Fruit fly (Drosophila melanogaster) whole organism, embryonic: ENCODE measurements around the gene CG7514.

ENCODE experiments used
- Adf1 ChIP-seq: fragments of 200-800 bp; sonication (Bioruptor generic); IDR thresholded peaks from 2 replicates; pipeline ENCODE4 v1.3.6; 2022; ENCODE audit warnings: missing biosample characterization, missing genetic modification characterization
- Antp ChIP-seq: fragments of 200-800 bp; sonication (Bioruptor generic); optimal IDR thresholded peaks from 3 replicates; lab custom pipeline; 2016; ENCODE audit warnings: missing biosample characterization, missing genetic modification characterization
- Bdp1 ChIP-seq: fragments of 200-800 bp; sonication (Bioruptor generic); optimal IDR thresholded peaks from 3 replicates; lab custom pipeline; 2016; ENCODE audit warnings: missing biosample characterization, missing genetic modification characterization
- CG10543 ChIP-seq: fragments of 200-800 bp; sonication (Bioruptor generic); optimal IDR thresholded peaks from 3 replicates; lab custom pipeline; 2017; ENCODE audit warnings: missing biosample characterization, mild to moderate bottlenecking, missing genetic modification characterization, moderate library complexity
- CG14860 ChIP-seq: fragments of 200-800 bp; sonication (Bioruptor generic); IDR thresholded peaks from 3 replicates; pipeline ENCODE4 v1.3.6; 2022; ENCODE audit warnings: missing biosample characterization, missing genetic modification characterization; ENCODE audit not compliant: partially characterized antibody
- CG15011 ChIP-seq: fragments of 200-800 bp; sonication (Bioruptor generic); optimal IDR thresholded peaks from 3 replicates; lab custom pipeline; 2018; ENCODE audit warnings: missing biosample characterization, mild to moderate bottlenecking, missing genetic modification characterization
- CG1529 ChIP-seq: fragments of 200-800 bp; sonication (Bioruptor generic); optimal IDR thresholded peaks from 3 replicates; lab custom pipeline; 2018; ENCODE audit warnings: missing biosample characterization, missing genetic modification characterization
- CG1602 ChIP-seq: fragments of 200-800 bp; sonication (Bioruptor generic); optimal IDR thresholded peaks from 3 replicates; lab custom pipeline; 2016; ENCODE audit warnings: missing biosample characterization, missing genetic modification characterization
- CG16779 ChIP-seq: fragments of 200-800 bp; sonication (Bioruptor generic); IDR thresholded peaks from 2 replicates; pipeline ENCODE4 v1.3.6; 2022; ENCODE audit warnings: missing biosample characterization, missing genetic modification characterization
- CG17359 ChIP-seq: fragments of 200-800 bp; sonication (Bioruptor generic); optimal IDR thresholded peaks from 3 replicates; lab custom pipeline; 2018; ENCODE audit warnings: missing biosample characterization, mild to moderate bottlenecking, missing genetic modification characterization, moderate library complexity
- CG17361 ChIP-seq: fragments of 200-800 bp; sonication (Bioruptor generic); IDR thresholded peaks from 3 replicates; pipeline ENCODE4 v1.3.6; 2022; ENCODE audit warnings: missing biosample characterization, missing genetic modification characterization
- CG18011 ChIP-seq: fragments of 200-800 bp; sonication (Bioruptor generic); optimal IDR thresholded peaks from 2 replicates; lab custom pipeline; 2017; ENCODE audit warnings: missing biosample characterization, missing genetic modification characterization, mild to moderate bottlenecking, moderate library complexity, missing genotype
- CG2116 ChIP-seq: fragments of 200-800 bp; sonication (Bioruptor generic); optimal IDR thresholded peaks from 3 replicates; lab custom pipeline; 2018; ENCODE audit warnings: missing biosample characterization, mild to moderate bottlenecking, missing genetic modification characterization
- CG2712 ChIP-seq: fragments of 200-800 bp; optimal IDR thresholded peaks from 3 replicates; lab custom pipeline; 2019; ENCODE audit warnings: missing biosample characterization, mild to moderate bottlenecking, missing genetic modification characterization, moderate library complexity
- CG2889 ChIP-seq: fragments of 200-800 bp; sonication (Bioruptor generic); IDR thresholded peaks from 3 replicates; pipeline ENCODE4 v1.3.6; 2022; ENCODE audit warnings: missing biosample characterization, missing genetic modification characterization
- CG3163 ChIP-seq: fragments of 200-800 bp; sonication (Bioruptor generic); optimal IDR thresholded peaks from 3 replicates; lab custom pipeline; 2016; ENCODE audit warnings: missing biosample characterization, missing genetic modification characterization
- CG33557 ChIP-seq: fragments of 200-800 bp; sonication (Bioruptor generic); optimal IDR thresholded peaks from 2 replicates; lab custom pipeline; 2019; ENCODE audit warnings: missing biosample characterization, mild to moderate bottlenecking, missing genetic modification characterization, moderate library complexity
- CG6765 ChIP-seq: fragments of 200-800 bp; sonication (Bioruptor generic); optimal IDR thresholded peaks from 3 replicates; lab custom pipeline; 2017; ENCODE audit warnings: missing biosample characterization, mild to moderate bottlenecking, missing genetic modification characterization
- CG6813 ChIP-seq: fragments of 200-800 bp; sonication (Bioruptor generic); optimal IDR thresholded peaks from 2 replicates; lab custom pipeline; 2017; ENCODE audit warnings: missing biosample characterization, missing genetic modification characterization, mild to moderate bottlenecking, moderate library complexity, missing genetic modification reagents
- CG9437 ChIP-seq: fragments of 200-800 bp; sonication (Bioruptor generic); optimal IDR thresholded peaks from 2 replicates; lab custom pipeline; 2018; ENCODE audit warnings: missing biosample characterization, mild to moderate bottlenecking, missing genetic modification characterization
- CG9932 ChIP-seq: fragments of 200-800 bp; sonication (Bioruptor generic); IDR thresholded peaks from 2 replicates; pipeline ENCODE4 v1.3.6; 2022; ENCODE audit warnings: missing biosample characterization, missing genetic modification characterization
- E2f1 ChIP-seq: fragments of 200-800 bp; sonication (Bioruptor generic); IDR thresholded peaks from 2 replicates; pipeline ENCODE4 v1.3.6; 2022; ENCODE audit warnings: missing biosample characterization, missing genetic modification characterization
- Ets65A ChIP-seq: fragments of 200-800 bp; sonication (Bioruptor generic); peaks from one replicate; lab custom pipeline; 2016; ENCODE audit warnings: missing biosample characterization, missing genetic modification characterization
- Fer2 ChIP-seq: fragments of 200-800 bp; sonication (Bioruptor generic); optimal IDR thresholded peaks from 2 replicates; lab custom pipeline; 2018; ENCODE audit warnings: missing biosample characterization, mild to moderate bottlenecking, missing genetic modification characterization, moderate library complexity
- Fer3 ChIP-seq: fragments of 200-800 bp; sonication (Bioruptor generic); optimal IDR thresholded peaks from 2 replicates; lab custom pipeline; 2018; ENCODE audit warnings: missing biosample characterization, mild to moderate bottlenecking, missing genetic modification characterization, moderate library complexity
- H2.0 ChIP-seq: fragments of 200-800 bp; sonication (Bioruptor generic); IDR thresholded peaks from 2 replicates; pipeline ENCODE4 v1.3.6; 2022; ENCODE audit warnings: missing biosample characterization, missing genetic modification characterization
- Hmx ChIP-seq: fragments of 200-800 bp; sonication (Bioruptor generic); optimal IDR thresholded peaks from 2 replicates; lab custom pipeline; 2016; ENCODE audit warnings: missing biosample characterization, missing genetic modification characterization
- Kr ChIP-seq: fragments of 200-800 bp; sonication (Bioruptor generic); optimal IDR thresholded peaks from 2 replicates; lab custom pipeline; 2017; ENCODE audit warnings: missing biosample characterization, mild to moderate bottlenecking, missing genetic modification characterization
- Scr ChIP-seq: fragments of 200-800 bp; sonication (Bioruptor generic); IDR thresholded peaks from 2 replicates; pipeline ENCODE4 v1.3.6; 2022; ENCODE audit warnings: missing biosample characterization, missing genetic modification characterization; ENCODE audit not compliant: partially characterized antibody
- Vsx1 ChIP-seq: fragments of 200-800 bp; sonication (Bioruptor generic); optimal IDR thresholded peaks from 2 replicates; lab custom pipeline; 2017; ENCODE audit warnings: missing biosample characterization, mild to moderate bottlenecking, missing genetic modification characterization, missing genetic modification reagents
- Xrp1 ChIP-seq: fragments of 200-800 bp; sonication (Bioruptor generic); IDR thresholded peaks from 2 replicates; pipeline ENCODE4 v1.3.6; 2022; ENCODE audit warnings: missing biosample characterization, missing genetic modification characterization
- ac ChIP-seq: fragments of 200-800 bp; sonication (Bioruptor generic); optimal IDR thresholded peaks from 3 replicates; lab custom pipeline; 2017; ENCODE audit warnings: missing biosample characterization, mild to moderate bottlenecking, missing genetic modification characterization
- cad ChIP-seq: fragments of >200 bp; optimal IDR thresholded peaks from 2 replicates; lab custom pipeline; 2017; ENCODE audit warnings: missing biosample characterization, missing genetic modification characterization
- chinmo ChIP-seq: fragments of 200-800 bp; sonication (Bioruptor generic); IDR thresholded peaks from 4 replicates; pipeline ENCODE4 v1.3.6; 2022; ENCODE audit warnings: missing biosample characterization, missing genetic modification characterization; ENCODE audit not compliant: partially characterized antibody
- dm ChIP-seq: fragments of 200-800 bp; sonication (Bioruptor generic); optimal IDR thresholded peaks from 3 replicates; lab custom pipeline; 2016; ENCODE audit warnings: missing biosample characterization, missing genetic modification characterization
- emc ChIP-seq: fragments of 200-800 bp; sonication (Bioruptor generic); optimal IDR thresholded peaks from 2 replicates; lab custom pipeline; 2016; ENCODE audit warnings: missing biosample characterization, missing genetic modification characterization
- gcm2 ChIP-seq: fragments of 200-800 bp; sonication (Bioruptor generic); optimal IDR thresholded peaks from 2 replicates; lab custom pipeline; 2016; ENCODE audit warnings: missing biosample characterization, missing genetic modification characterization
- ham ChIP-seq: fragments of 200-800 bp; sonication (Bioruptor generic); IDR thresholded peaks from 2 replicates; pipeline ENCODE4 v1.3.6; 2022; ENCODE audit warnings: missing biosample characterization, missing genetic modification characterization
- mirr ChIP-seq: fragments of 200-800 bp; sonication (Bioruptor generic); optimal IDR thresholded peaks from 3 replicates; lab custom pipeline; 2018; ENCODE audit warnings: missing biosample characterization, mild to moderate bottlenecking, missing genetic modification characterization
- nerfin-2 ChIP-seq: fragments of 200-800 bp; sonication (Bioruptor generic); IDR thresholded peaks from 2 replicates; pipeline ENCODE4 v1.3.6; 2022; ENCODE audit warnings: missing biosample characterization, missing genetic modification characterization; ENCODE audit not compliant: partially characterized antibody
- pfk ChIP-seq: fragments of 200-800 bp; sonication (Bioruptor generic); optimal IDR thresholded peaks from 2 replicates; lab custom pipeline; 2018; ENCODE audit warnings: missing biosample characterization, mild to moderate bottlenecking, missing genetic modification characterization, moderate library complexity
- sens-2 ChIP-seq: fragments of 200-800 bp; sonication (Bioruptor generic); IDR thresholded peaks from 2 replicates; pipeline ENCODE4 v1.3.6; 2022; ENCODE audit warnings: missing biosample characterization, missing genetic modification characterization
- stwl ChIP-seq: fragments of 200-800 bp; sonication (Bioruptor generic); optimal IDR thresholded peaks from 3 replicates; lab custom pipeline; 2018; ENCODE audit warnings: missing biosample characterization, mild to moderate bottlenecking, missing genetic modification characterization, moderate library complexity
- sug ChIP-seq: fragments of 200-800 bp; optimal IDR thresholded peaks from 2 replicates; lab custom pipeline; 2019; ENCODE audit warnings: missing biosample characterization, mild to moderate bottlenecking, missing genetic modification characterization, moderate library complexity
- tx ChIP-seq: fragments of 200-800 bp; sonication (Bioruptor generic); optimal IDR thresholded peaks from 2 replicates; lab custom pipeline; 2016; ENCODE audit warnings: missing biosample characterization, missing genetic modification characterization
- vnd ChIP-seq: fragments of 200-800 bp; sonication (Bioruptor generic); IDR thresholded peaks from 3 replicates; pipeline ENCODE4 v1.3.6; 2022; ENCODE audit warnings: missing biosample characterization, missing genetic modification characterization; ENCODE audit not compliant: partially characterized antibody
- vvl ChIP-seq: fragments of 200-800 bp; sonication (Bioruptor generic); IDR thresholded peaks from 2 replicates; pipeline ENCODE4 v1.3.6; 2022; ENCODE audit warnings: missing biosample characterization, missing genetic modification characterization
- yki ChIP-seq: fragments of >200 bp; optimal IDR thresholded peaks from 3 replicates; lab custom pipeline; 2018
- zen2 ChIP-seq: fragments of 200-800 bp; sonication (Bioruptor generic); IDR thresholded peaks from 3 replicates; pipeline ENCODE4 v1.3.6; 2022; ENCODE audit warnings: missing biosample characterization, missing genetic modification characterization; ENCODE audit not compliant: partially characterized antibody
- zf30C ChIP-seq: fragments of 200-800 bp; sonication (Bioruptor generic); optimal IDR thresholded peaks from 3 replicates; lab custom pipeline; 2018; ENCODE audit warnings: missing biosample characterization, mild to moderate bottlenecking, missing genetic modification characterization

The CG7514 gene

DNA sequence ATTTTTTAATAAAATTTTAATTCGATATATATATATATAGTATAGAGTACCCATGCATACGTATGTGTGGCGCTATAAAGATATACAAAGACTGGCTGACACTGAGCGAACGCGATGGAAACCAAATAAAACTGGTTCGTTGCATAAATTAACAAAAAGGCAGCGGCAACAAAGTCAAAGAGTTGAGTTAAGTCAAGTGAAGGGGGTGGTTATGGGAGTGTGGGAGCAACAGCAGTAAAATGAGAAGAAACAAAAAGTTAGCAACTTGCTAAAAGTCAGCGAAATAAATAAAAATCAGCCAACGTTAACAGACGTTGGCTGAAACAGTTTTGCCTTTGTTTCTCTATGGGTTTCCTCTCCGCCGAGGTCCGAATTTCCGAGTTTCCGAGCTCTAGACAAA lies 9.9 kb upstream of the CG7514 start:
- TF ChIP-seq Vsx1 (GFP tag; lab: Kevin White, UChicago) = no peak
- TF ChIP-seq CG16779 (GFP tag; lab: Robert Waterston, UW) = no peak
- no peak for TF ChIP-seq CG17359
- TF ChIP-seq Adf1 = 0 out of 2 replicates have a peak, but pooled peaks have one; percentile 0
- no peak for TF ChIP-seq CG17361 (GFP tag; lab: Robert Waterston, UW)
- no peak for TF ChIP-seq sug
- TF ChIP-seq vvl (GFP tag; lab: Robert Waterston, UW) = peak; percentile 7
- TF ChIP-seq dm = no peak
- peak; percentile 57; the same call in 1 of the 4 replicates for TF ChIP-seq chinmo
- TF ChIP-seq H2.0 (GFP tag; lab: Robert Waterston, UW) = no peak

DNA sequence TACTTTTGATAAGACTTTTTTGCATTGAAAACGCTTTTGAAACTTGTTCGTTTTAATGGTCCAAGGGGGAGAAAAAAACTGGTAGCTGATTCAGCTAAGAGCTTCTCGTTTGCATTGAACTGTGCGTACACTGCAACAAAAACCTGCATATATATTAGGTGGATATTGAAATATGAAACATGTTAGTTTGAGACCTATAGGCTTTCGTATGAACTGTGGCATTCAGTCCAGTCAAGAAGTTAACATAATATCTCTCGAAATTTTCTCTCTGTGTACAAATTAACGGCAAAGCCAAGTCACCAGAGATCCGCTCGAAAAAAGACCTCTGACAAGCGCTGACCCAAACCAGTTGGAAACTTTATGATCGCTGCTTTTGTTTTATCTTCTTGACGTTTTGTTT lies 9.5 kb upstream of the CG7514 start:
- TF ChIP-seq Scr (GFP tag; lab: Robert Waterston, UW) (no peak), CG2712 (peak; percentile 76), zen2 (GFP tag; lab: Robert Waterston, UW) (no peak), stwl (no peak), nerfin-2 (GFP tag; lab: Robert Waterston, UW) (no peak), ham (GFP tag; lab: Robert Waterston, UW) (no peak), CG33557 (GFP tag; lab: Kevin White, UChicago) (peak; percentile 22), pfk (GFP tag; lab: Kevin White, UChicago) (no peak), CG2889 (peak; percentile 73; the same call in 2 of the 3 replicates), CG6813 (GFP tag; lab: Kevin White, UChicago) (peak; percentile 72), CG6765 (GFP tag; lab: Kevin White, UChicago) (peak; percentile 70), CG18011 (peak; percentile 50), Bdp1 (GFP tag; lab: Kevin White, UChicago) (peak; percentile 75), CG9932 (GFP tag; lab: Robert Waterston, UW) (peak; percentile 84), CG14860 (GFP tag; lab: Robert Waterston, UW) (no peak), Hmx (GFP tag; lab: Kevin White, UChicago) (peak; percentile 51), vnd (GFP tag; lab: Robert Waterston, UW) (no peak), Kr (GFP tag; lab: Kevin White, UChicago) (no peak), cad (GFP tag; lab: Kevin White, UChicago) (no peak), CG10543 (GFP tag; lab: Kevin White, UChicago) (no peak), CG1529 (GFP tag; lab: Kevin White, UChicago) (peak; percentile 71), Antp (GFP tag; lab: Kevin White, UChicago) (peak; percentile 79), tx (GFP tag; lab: Kevin White, UChicago) (peak; percentile 77), gcm2 (peak; percentile 60), CG15011 (GFP tag; lab: Kevin White, UChicago) (peak; percentile 65), zf30C (peak; percentile 25), sens-2 (GFP tag; lab: Robert Waterston, UW) (peak; percentile 74), Fer2 (tag; lab: Kevin White, UChicago) (peak; percentile 64), Xrp1 (GFP tag; lab: Robert Waterston, UW) (peak; percentile 85), ac (no peak), Ets65A (peak; percentile 89), CG2116 (GFP tag; lab: Kevin White, UChicago) (peak; percentile 30), E2f1 (GFP tag; lab: Robert Waterston, UW) (peak; percentile 83), mirr (GFP tag; lab: Kevin White, UChicago) (peak; percentile 59), CG9437 (GFP tag; lab: Kevin White, UChicago) (peak; percentile 73), Fer3 (tag; lab: Kevin White, UChicago) (peak; percentile 87), yki (lab: Kevin White, UChicago) (no peak), emc (peak; percentile 41), CG3163 (GFP tag; lab: Kevin White, UChicago) (peak; percentile 65), H2.0 (GFP tag; lab: Robert Waterston, UW) (peak; percentile 90), CG1602 (peak; percentile 75)
